Worm (Caenorhabditis elegans) whole organism, L3 larva: ENCODE measurements around the gene F22F4.9.

Experiments
- elt-3 ChIP-seq, 3 experiments: fragments of 150-350 bp in 1 of 3; sonication (generic microtip) in 2 of 3; optimal IDR thresholded peaks; 2 replicates in 2 of 3; 4 replicates in 1 of 3; lab custom pipeline; 2014 to 2017; ENCODE audit warnings: missing biosample characterization in 3 of 3, missing genetic modification characterization in 3 of 3
- nhr-28 ChIP-seq: fragments of 150-350 bp; optimal IDR thresholded peaks from 2 replicates; lab custom pipeline; 2014; ENCODE audit warnings: missing biosample characterization, missing genetic modification characterization
- pqm-1 ChIP-seq: fragments of 150-350 bp; optimal IDR thresholded peaks from 2 replicates; lab custom pipeline; 2017; ENCODE audit warnings: missing biosample characterization, missing genetic modification characterization, inconsistent platforms

- TF ChIP-seq pqm-1 (tag; lab: Kevin White, UChicago) = no peak
- no peak for TF ChIP-seq nhr-28 (tag; lab: Kevin White, UChicago)
- no peak for TF ChIP-seq elt-3 (tag; optimal IDR thresholded peaks at IDR 0.05; lab: Kevin White, UChicago)
Observed at ce11 chrX:5995613-5996206, 3.6 kb downstream of the F22F4.9 start, which contains the start of gene inx-3.
